Worm (Caenorhabditis elegans) whole organism, L2 larva: ENCODE data around the gene ent-7.

Experiments used
- alr-1 ChIP-seq: fragments of 150-350 bp; optimal IDR thresholded peaks from 2 replicates; lab custom pipeline; 2014; ENCODE audit warnings: missing biosample characterization, missing genetic modification characterization
- ceh-16 ChIP-seq: fragments of 150-350 bp; optimal IDR thresholded peaks from 2 replicates; lab custom pipeline; 2014; ENCODE audit warnings: missing biosample characterization, missing genetic modification characterization
- dmd-4 ChIP-seq: sonication (generic microtip); optimal IDR thresholded peaks from 2 replicates; lab custom pipeline; 2017; ENCODE audit warnings: missing biosample characterization, missing genetic modification characterization
- egl-27 ChIP-seq: sonication (generic microtip); optimal IDR thresholded peaks from 3 replicates; lab custom pipeline; 2017; ENCODE audit warnings: missing biosample characterization, missing genetic modification reagents, missing genetic modification characterization
- elt-3 ChIP-seq: sonication (generic microtip); optimal IDR thresholded peaks from 2 replicates; lab custom pipeline; 2017; ENCODE audit warnings: missing biosample characterization, missing genetic modification characterization
- gmeb-1 ChIP-seq: fragments of 150-350 bp; optimal IDR thresholded peaks from 2 replicates; lab custom pipeline; 2014; ENCODE audit warnings: missing biosample characterization, missing genetic modification characterization
- mbf-1 ChIP-seq: sonication (generic microtip); optimal IDR thresholded peaks from 2 replicates; lab custom pipeline; 2017; ENCODE audit warnings: missing biosample characterization, missing genetic modification characterization
- nhr-237 ChIP-seq: fragments of 150-350 bp; optimal IDR thresholded peaks from 2 replicates; lab custom pipeline; 2014; ENCODE audit warnings: missing biosample characterization, missing genetic modification characterization
- snpc-4 ChIP-seq: fragments of 150-350 bp; optimal IDR thresholded peaks from 2 replicates; lab custom pipeline; 2014; ENCODE audit warnings: missing biosample characterization, missing genetic modification characterization
- unc-62 ChIP-seq: fragments of 150-350 bp; optimal IDR thresholded peaks from 2 replicates; lab custom pipeline; 2014; ENCODE audit warnings: missing biosample characterization, missing genetic modification reagents, missing genetic modification characterization
- ztf-1 ChIP-seq: fragments of 200-800 bp; sonication (Bioruptor generic); conservative IDR thresholded peaks from 2 replicates; pipeline ENCODE4 v1.3.6; 2022; ENCODE audit warnings: missing genetic modification characterization, missing compliant biosample characterization

ce11 chrIV:9989416-9989815 lies 27.7 kb upstream of the ent-7 start:
- TF ChIP-seq gmeb-1 (tag; lab: Kevin White, UChicago) (no peak), dmd-4 (no peak), alr-1 (no peak), nhr-237 (tag; lab: Kevin White, UChicago) (no peak), ceh-16 (tag; lab: Kevin White, UChicago) (no peak), snpc-4 (tag; lab: Kevin White, UChicago) (no peak), egl-27 (tag; lab: Kevin White, UChicago) (no peak), mbf-1 (tag; lab: Kevin White, UChicago) (no peak), ztf-1 (GFP tag; lab: Robert Waterston, UW) (no peak), elt-3 (tag; lab: Kevin White, UChicago) (no peak), unc-62 (GFP tag; lab: Kevin White, UChicago) (no peak)
